Fruit fly (Drosophila melanogaster): Measurements from ENCODE around the gene cl.

DNA sequence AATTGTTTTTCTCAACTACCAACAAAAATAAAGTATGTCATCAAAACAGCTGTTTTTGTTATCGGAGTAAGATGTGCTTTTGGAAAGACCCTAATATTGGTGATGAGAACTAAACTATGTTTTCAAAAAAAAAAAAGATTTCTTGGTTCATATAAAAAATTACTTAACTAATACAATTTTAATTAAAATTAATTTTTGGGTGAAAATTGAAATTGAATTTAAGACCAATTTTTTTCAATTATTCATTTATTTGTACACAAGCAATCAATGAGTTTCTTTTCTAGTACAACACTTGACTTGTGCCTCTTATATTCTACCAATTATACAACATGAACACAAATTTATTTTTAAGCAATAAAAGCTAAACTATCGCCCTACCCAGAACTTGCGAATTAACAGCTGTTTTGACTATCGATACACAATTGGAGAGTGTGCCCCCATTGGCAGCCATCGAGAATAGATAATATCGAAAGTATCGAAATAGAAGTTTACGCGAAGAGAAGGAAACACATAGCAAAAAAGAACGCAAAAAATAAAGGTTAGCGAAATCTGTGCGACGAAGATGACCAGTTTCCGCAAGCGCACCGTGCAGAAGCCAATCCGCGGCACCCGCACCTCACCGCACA lies 4.0 kb downstream of the cl start, which contains the start of the genes Vps52 and Elp4:
- no peak for TF ChIP-seq D1 (tag; optimal IDR thresholded peaks at IDR 0.05)
- TF ChIP-seq EcR (GFP tag; optimal IDR thresholded peaks at IDR 0.05): no peak
- no peak for TF ChIP-seq CG13204 (GFP tag; optimal IDR thresholded peaks at IDR 0.05)
- TF ChIP-seq CG4496 (GFP tag; IDR thresholded peaks at IDR 0.05): no peak
- TF ChIP-seq CG8301 (tag; optimal IDR thresholded peaks at IDR 0.05): no peak
- no peak for TF ChIP-seq Pif1B (GFP tag; optimal IDR thresholded peaks at IDR 0.05)
- TF ChIP-seq CG9948 (tag; optimal IDR thresholded peaks at IDR 0.05): peak; percentile 72
- TF ChIP-seq Ets98B (GFP tag; IDR thresholded peaks at IDR 0.05): peak; percentile 38; the same call in 1 of the 2 replicates
- TF ChIP-seq CG12605 (GFP tag; IDR thresholded peaks at IDR 0.05): 0 out of 2 replicates have a peak, but pooled peaks have one; percentile 23
- no peak for TF ChIP-seq Pif1A (GFP tag; optimal IDR thresholded peaks at IDR 0.05)
